Fruit fly (Drosophila melanogaster) whole organism, embryonic: Measurements from ENCODE around the gene Surf1.

Experiments
- Ada2b ChIP-seq: fragments of 200-800 bp; sonication (Bioruptor generic); IDR thresholded peaks from 2 replicates; pipeline ENCODE4 v1.3.6; 2022; ENCODE audit warnings: missing biosample characterization, missing genetic modification characterization
- Adf1 ChIP-seq: fragments of 200-800 bp; sonication (Bioruptor generic); IDR thresholded peaks from 2 replicates; pipeline ENCODE4 v1.3.6; 2022; ENCODE audit warnings: missing biosample characterization, missing genetic modification characterization
- Asciz ChIP-seq: fragments of 200-800 bp; sonication (Bioruptor generic); optimal IDR thresholded peaks from 2 replicates; lab custom pipeline; 2017; ENCODE audit warnings: missing biosample characterization, mild to moderate bottlenecking, missing genetic modification characterization, missing genetic modification reagents
- Atf-2 ChIP-seq: fragments of 200-800 bp; sonication (Bioruptor generic); optimal IDR thresholded peaks from 2 replicates; lab custom pipeline; 2016; ENCODE audit warnings: missing biosample characterization, missing genetic modification characterization
- Bgb ChIP-seq: fragments of 200-800 bp; sonication (Bioruptor generic); IDR thresholded peaks from 2 replicates; pipeline ENCODE4 v1.3.6; 2022; ENCODE audit warnings: missing biosample characterization, missing genetic modification characterization; ENCODE audit not compliant: partially characterized antibody
- CG10321 ChIP-seq: fragments of 200-800 bp; sonication (Bioruptor generic); IDR thresholded peaks from 2 replicates; pipeline ENCODE4 v1.3.6; 2022; ENCODE audit warnings: missing biosample characterization, missing genetic modification characterization
- CG12391 ChIP-seq: fragments of 200-800 bp; sonication (Bioruptor generic); optimal IDR thresholded peaks from 3 replicates; lab custom pipeline; 2018; ENCODE audit warnings: missing biosample characterization, mild to moderate bottlenecking, missing genetic modification characterization, moderate library complexity
- CG14860 ChIP-seq: fragments of 200-800 bp; sonication (Bioruptor generic); IDR thresholded peaks from 3 replicates; pipeline ENCODE4 v1.3.6; 2022; ENCODE audit warnings: missing biosample characterization, missing genetic modification characterization; ENCODE audit not compliant: partially characterized antibody
- CG15696 ChIP-seq: fragments of 200-800 bp; sonication (Bioruptor generic); optimal IDR thresholded peaks from 2 replicates; lab custom pipeline; 2019; ENCODE audit warnings: missing biosample characterization, mild to moderate bottlenecking, missing genetic modification characterization, moderate library complexity
- CG1647 ChIP-seq: fragments of 200-800 bp; sonication (Bioruptor generic); optimal IDR thresholded peaks from 3 replicates; lab custom pipeline; 2016; ENCODE audit warnings: missing biosample characterization, missing genetic modification characterization
- CG17802 ChIP-seq: fragments of 200-800 bp; sonication (Bioruptor generic); optimal IDR thresholded peaks from 2 replicates; lab custom pipeline; 2018; ENCODE audit warnings: missing biosample characterization, mild to moderate bottlenecking, missing genetic modification characterization, moderate library complexity
- CG2120 ChIP-seq: fragments of 200-800 bp; sonication (Bioruptor generic); optimal IDR thresholded peaks from 3 replicates; lab custom pipeline; 2016; ENCODE audit warnings: missing biosample characterization, missing genetic modification characterization
- CG2875 ChIP-seq: fragments of 200-800 bp; sonication (Bioruptor generic); optimal IDR thresholded peaks from 2 replicates; lab custom pipeline; 2017; ENCODE audit warnings: missing biosample characterization, mild to moderate bottlenecking, missing genetic modification characterization, missing genetic modification reagents
- CG30020 ChIP-seq: fragments of 200-800 bp; optimal IDR thresholded peaks from 2 replicates; lab custom pipeline; 2019; ENCODE audit warnings: missing biosample characterization, mild to moderate bottlenecking, missing genetic modification characterization, moderate library complexity
- CG31441 ChIP-seq: fragments of 200-800 bp; sonication (Bioruptor generic); IDR thresholded peaks from 2 replicates; pipeline ENCODE4 v1.3.6; 2022; ENCODE audit warnings: missing biosample characterization, missing genetic modification characterization
- CG34376 ChIP-seq: fragments of 200-800 bp; sonication (Bioruptor generic); optimal IDR thresholded peaks from 2 replicates; lab custom pipeline; 2018; ENCODE audit warnings: missing biosample characterization, mild to moderate bottlenecking, missing genetic modification characterization
- CG34422 ChIP-seq: fragments of 200-800 bp; sonication (Bioruptor generic); IDR thresholded peaks from 3 replicates; pipeline ENCODE4 v1.3.6; 2022; ENCODE audit warnings: missing biosample characterization, missing genetic modification characterization
- CG3838 ChIP-seq: fragments of 200-800 bp; sonication (Bioruptor generic); optimal IDR thresholded peaks from 3 replicates; lab custom pipeline; 2016; ENCODE audit warnings: missing biosample characterization, missing genetic modification characterization
- CG4617 ChIP-seq: fragments of 200-800 bp; sonication (Bioruptor generic); optimal IDR thresholded peaks from 3 replicates; lab custom pipeline; 2016; ENCODE audit warnings: missing biosample characterization, missing genetic modification characterization, borderline replicate concordance
- CG4820 ChIP-seq: fragments of 200-800 bp; sonication (Bioruptor generic); optimal IDR thresholded peaks from 3 replicates; lab custom pipeline; 2016; ENCODE audit warnings: missing biosample characterization, missing genetic modification characterization
- CG5953 ChIP-seq: fragments of 200-800 bp; sonication (Bioruptor generic); IDR thresholded peaks from 2 replicates; pipeline ENCODE4 v1.3.6; 2022; ENCODE audit warnings: missing biosample characterization, missing genetic modification characterization
- CG7928 ChIP-seq: fragments of 200-800 bp; sonication (Bioruptor generic); optimal IDR thresholded peaks from 2 replicates; lab custom pipeline; 2017; ENCODE audit warnings: missing biosample characterization, mild to moderate bottlenecking, missing genetic modification characterization
- CG8924 ChIP-seq: fragments of 200-800 bp; optimal IDR thresholded peaks from 3 replicates; lab custom pipeline; 2019; ENCODE audit warnings: missing biosample characterization, mild to moderate bottlenecking, missing genetic modification characterization, moderate library complexity
- CG8944 ChIP-seq: fragments of 200-800 bp; sonication (Bioruptor generic); optimal IDR thresholded peaks from 3 replicates; lab custom pipeline; 2016; ENCODE audit warnings: missing biosample characterization, missing genetic modification characterization
- Fer2 ChIP-seq: fragments of 200-800 bp; sonication (Bioruptor generic); optimal IDR thresholded peaks from 2 replicates; lab custom pipeline; 2018; ENCODE audit warnings: missing biosample characterization, mild to moderate bottlenecking, missing genetic modification characterization, moderate library complexity
- HLH54F ChIP-seq: fragments of 200-800 bp; sonication (Bioruptor generic); optimal IDR thresholded peaks from 3 replicates; lab custom pipeline; 2016; ENCODE audit warnings: missing biosample characterization, missing genetic modification characterization
- Hr78 ChIP-seq, 2 experiments: fragments of 200-800 bp in 1 of 2; fragments of >200 bp in 1 of 2; sonication (Bioruptor generic) in 1 of 2; optimal IDR thresholded peaks; 2 replicates each; lab custom pipeline; 2017 to 2019; ENCODE audit warnings: missing biosample characterization in 2 of 2, missing genetic modification characterization in 2 of 2, mild to moderate bottlenecking in 1 of 2, moderate library complexity in 1 of 2
- Max ChIP-seq: fragments of 200-800 bp; sonication (Bioruptor generic); optimal IDR thresholded peaks from 2 replicates; lab custom pipeline; 2016; ENCODE audit warnings: missing biosample characterization, mild to moderate bottlenecking, missing genetic modification characterization
- PHDP ChIP-seq: fragments of 200-800 bp; sonication (Bioruptor generic); optimal IDR thresholded peaks from 3 replicates; lab custom pipeline; 2018; ENCODE audit warnings: missing biosample characterization, mild to moderate bottlenecking, missing genetic modification characterization, moderate library complexity
- Scr ChIP-seq: fragments of 200-800 bp; sonication (Bioruptor generic); IDR thresholded peaks from 2 replicates; pipeline ENCODE4 v1.3.6; 2022; ENCODE audit warnings: missing biosample characterization, missing genetic modification characterization; ENCODE audit not compliant: partially characterized antibody
- chinmo ChIP-seq: fragments of 200-800 bp; sonication (Bioruptor generic); IDR thresholded peaks from 4 replicates; pipeline ENCODE4 v1.3.6; 2022; ENCODE audit warnings: missing biosample characterization, missing genetic modification characterization; ENCODE audit not compliant: partially characterized antibody
- crc ChIP-seq: fragments of 200-800 bp; sonication (Bioruptor generic); optimal IDR thresholded peaks from 2 replicates; lab custom pipeline; 2016; ENCODE audit warnings: missing biosample characterization, missing genetic modification characterization
- dmrt11E ChIP-seq: fragments of 200-800 bp; sonication (Bioruptor generic); optimal IDR thresholded peaks from 3 replicates; lab custom pipeline; 2018; ENCODE audit warnings: missing biosample characterization, mild to moderate bottlenecking, missing genetic modification characterization, moderate library complexity
- fd3F ChIP-seq: fragments of 200-800 bp; sonication (Bioruptor generic); optimal IDR thresholded peaks from 2 replicates; lab custom pipeline; 2018; ENCODE audit warnings: missing biosample characterization, mild to moderate bottlenecking, missing genetic modification characterization, moderate library complexity
- gcm ChIP-seq: fragments of 200-800 bp; sonication (Bioruptor generic); optimal IDR thresholded peaks from 2 replicates; lab custom pipeline; 2019; ENCODE audit warnings: missing biosample characterization, mild to moderate bottlenecking, missing genetic modification characterization, moderate library complexity
- hkb ChIP-seq, 2 experiments: fragments of 200-800 bp in 1 of 2; fragments of >200 bp in 1 of 2; sonication (Bioruptor generic) in 1 of 2; IDR thresholded peaks in 1 of 2; optimal IDR thresholded peaks in 1 of 2; 2 replicates each; pipeline versions ENCODE4 v1.3.6 to Lab custom; 2017 to 2022; ENCODE audit warnings: missing biosample characterization in 1 of 2, missing genetic modification characterization in 1 of 2
- inv ChIP-seq: fragments of 200-800 bp; sonication (Bioruptor generic); IDR thresholded peaks from 2 replicates; pipeline ENCODE4 v1.3.6; 2022; ENCODE audit warnings: missing biosample characterization, missing genetic modification characterization; ENCODE audit not compliant: partially characterized antibody
- kah ChIP-seq: fragments of 200-800 bp; sonication (Bioruptor generic); optimal IDR thresholded peaks from 2 replicates; lab custom pipeline; 2018; ENCODE audit warnings: missing biosample characterization, mild to moderate bottlenecking, missing genetic modification characterization
- lola ChIP-seq, 3 experiments: fragments of >200 bp in 2 of 3; fragments of 200-800 bp in 1 of 3; sonication (Bioruptor generic) in 1 of 3; optimal IDR thresholded peaks; 2 replicates each; lab custom pipeline; 2017 to 2019; ENCODE audit warnings: missing biosample characterization in 3 of 3, missing genetic modification characterization in 3 of 3, mild to moderate bottlenecking in 1 of 3, moderate library complexity in 1 of 3
- nau ChIP-seq: fragments of 200-800 bp; sonication (Bioruptor generic); optimal IDR thresholded peaks from 3 replicates; lab custom pipeline; 2017; ENCODE audit warnings: missing biosample characterization, mild to moderate bottlenecking, missing genetic modification characterization, missing genetic modification reagents
- nerfin-2 ChIP-seq: fragments of 200-800 bp; sonication (Bioruptor generic); IDR thresholded peaks from 2 replicates; pipeline ENCODE4 v1.3.6; 2022; ENCODE audit warnings: missing biosample characterization, missing genetic modification characterization; ENCODE audit not compliant: partially characterized antibody
- psq ChIP-seq: fragments of 200-800 bp; sonication (Bioruptor generic); optimal IDR thresholded peaks from 2 replicates; lab custom pipeline; 2017; ENCODE audit warnings: missing biosample characterization, missing genetic modification characterization
- sens ChIP-seq: fragments of 200-800 bp; sonication (Bioruptor generic); peaks from one replicate; lab custom pipeline; 2016; ENCODE audit warnings: missing biosample characterization, missing genetic modification characterization
- sens-2 ChIP-seq: fragments of 200-800 bp; sonication (Bioruptor generic); IDR thresholded peaks from 2 replicates; pipeline ENCODE4 v1.3.6; 2022; ENCODE audit warnings: missing biosample characterization, missing genetic modification characterization
- slbo ChIP-seq: fragments of 200-800 bp; sonication (Bioruptor generic); IDR thresholded peaks from 2 replicates; pipeline ENCODE4 v1.3.6; 2022; ENCODE audit warnings: missing biosample characterization, missing genetic modification characterization
- slp2 ChIP-seq: fragments of 200-800 bp; sonication (Bioruptor generic); optimal IDR thresholded peaks from 2 replicates; lab custom pipeline; 2016; ENCODE audit warnings: missing biosample characterization, missing genetic modification characterization
- so ChIP-seq: fragments of 200-800 bp; sonication (Bioruptor generic); IDR thresholded peaks from 3 replicates; pipeline ENCODE4 v1.3.6; 2022; ENCODE audit warnings: missing biosample characterization, missing genetic modification characterization
- sob ChIP-seq: fragments of 200-800 bp; sonication (Bioruptor generic); IDR thresholded peaks from 2 replicates; pipeline ENCODE4 v1.3.6; 2022; ENCODE audit warnings: missing biosample characterization, missing genetic modification characterization
- toy ChIP-seq: fragments of 200-800 bp; sonication (Bioruptor generic); IDR thresholded peaks from 2 replicates; pipeline ENCODE4 v1.3.6; 2022; ENCODE audit warnings: missing biosample characterization, missing genetic modification characterization
- tx ChIP-seq: fragments of 200-800 bp; sonication (Bioruptor generic); optimal IDR thresholded peaks from 2 replicates; lab custom pipeline; 2016; ENCODE audit warnings: missing biosample characterization, missing genetic modification characterization

Gene Surf1

DNA sequence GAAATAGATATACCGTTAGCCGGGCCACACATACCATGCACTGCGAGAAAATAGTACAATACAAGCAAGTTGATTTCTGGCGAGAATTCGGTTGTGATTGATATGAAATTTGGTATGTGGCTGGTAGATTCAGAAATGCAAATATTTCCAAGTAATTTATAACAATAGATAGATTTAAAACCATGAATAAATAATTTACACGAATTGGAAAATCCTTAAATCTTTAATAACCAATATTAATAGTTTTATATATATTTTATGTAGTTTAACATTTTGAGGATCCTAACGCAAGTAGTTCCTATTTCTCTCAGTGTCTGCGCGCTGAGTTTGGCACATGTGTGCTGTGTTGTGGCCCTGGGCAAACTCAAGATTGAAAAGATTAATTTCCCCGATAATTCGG, 23.7 kb downstream of the Surf1 start (continued):
- TF ChIP-seq CG17802 (tag; lab: Kevin White, UChicago) (no peak), Scr (GFP tag; lab: Robert Waterston, UW) (no peak), CG5953 (GFP tag; lab: Robert Waterston, UW) (no peak), psq (GFP tag; lab: Kevin White, UChicago) (no peak), CG4617 (GFP tag; lab: Kevin White, UChicago) (no peak), CG2875 (GFP tag; lab: Kevin White, UChicago) (peak; percentile 25), sob (GFP tag; lab: Robert Waterston, UW) (no peak), sens (GFP tag; lab: Kevin White, UChicago) (peak; percentile 87), CG14860 (GFP tag; lab: Robert Waterston, UW) (no peak), toy (GFP tag; lab: Robert Waterston, UW) (no peak), CG34422 (GFP tag; lab: Robert Waterston, UW) (no peak), CG12391 (peak; percentile 72), Hr78 (GFP tag; optimal IDR thresholded peaks at IDR 0.05; lab: Kevin White, UChicago) (no peak), CG4820 (GFP tag; lab: Kevin White, UChicago) (peak; percentile 43), Asciz (GFP tag; lab: Kevin White, UChicago) (no peak), Ada2b (GFP tag; lab: Robert Waterston, UW) (peak; percentile 60), dmrt11E (tag; lab: Kevin White, UChicago) (peak; percentile 86), Atf-2 (GFP tag; lab: Kevin White, UChicago) (no peak), CG8944 (no peak), slp2 (no peak), HLH54F (no peak), CG31441 (GFP tag; lab: Robert Waterston, UW) (peak; percentile 44), lola (GFP tag; optimal IDR thresholded peaks at IDR 0.05; lab: Kevin White, UChicago) (peak in 1 of 3 experiments; percentile 83), so (no peak), CG7928 (GFP tag; lab: Kevin White, UChicago) (no peak), Max (GFP tag; lab: Kevin White, UChicago) (no peak), kah (GFP tag; lab: Kevin White, UChicago) (no peak), gcm (GFP tag; lab: Kevin White, UChicago) (no peak), nau (no peak), crc (GFP tag; lab: Kevin White, UChicago) (no peak), chinmo (GFP tag; lab: Robert Waterston, UW) (no peak), slbo (GFP tag; lab: Robert Waterston, UW) (no peak), CG15696 (tag; lab: Kevin White, UChicago) (peak; percentile 85), sens-2 (GFP tag; lab: Robert Waterston, UW) (no peak), inv (GFP tag; lab: Robert Waterston, UW) (no peak), hkb (optimal IDR thresholded peaks at IDR 0.05; lab: Kevin White, UChicago) (no peak), hkb (GFP tag; IDR thresholded peaks at IDR 0.05; lab: Robert Waterston, UW) (0 out of 2 replicates have a peak, but pooled peaks have one; percentile 29), PHDP (tag; lab: Kevin White, UChicago) (peak; percentile 37), Bgb (no peak), nerfin-2 (GFP tag; lab: Robert Waterston, UW) (no peak), CG3838 (GFP tag; lab: Kevin White, UChicago) (no peak), CG34376 (GFP tag; lab: Kevin White, UChicago) (no peak), CG10321 (GFP tag; lab: Robert Waterston, UW) (no peak), CG30020 (tag; lab: Kevin White, UChicago) (no peak), tx (GFP tag; lab: Kevin White, UChicago) (no peak), CG8924 (tag; lab: Kevin White, UChicago) (peak; percentile 68), Fer2 (tag; lab: Kevin White, UChicago) (no peak), CG1647 (no peak), CG2120 (GFP tag; lab: Kevin White, UChicago) (no peak), Adf1 (GFP tag; lab: Robert Waterston, UW) (no peak), fd3F (no peak)
